Fruit fly (Drosophila melanogaster) whole organism, embryonic: Measurements from ENCODE around the gene mats.

ENCODE experiments used
- Abd-B ChIP-seq: fragments of 200-800 bp; sonication (Bioruptor generic); optimal IDR thresholded peaks from 2 replicates; lab custom pipeline; 2018; ENCODE audit warnings: missing biosample characterization, mild to moderate bottlenecking, missing genetic modification characterization, moderate library complexity
- B-H1 ChIP-seq: fragments of 200-800 bp; sonication (Bioruptor generic); IDR thresholded peaks from 3 replicates; pipeline ENCODE4 v1.3.6; 2022; ENCODE audit warnings: missing biosample characterization, missing genetic modification characterization
- BEAF-32 ChIP-seq: fragments of 200-800 bp; sonication (Bioruptor generic); optimal IDR thresholded peaks from 3 replicates; lab custom pipeline; 2017; ENCODE audit warnings: missing biosample characterization, missing genetic modification characterization, mild to moderate bottlenecking, moderate library complexity, missing genetic modification reagents
- C15 ChIP-seq: fragments of 200-800 bp; sonication (Bioruptor generic); IDR thresholded peaks from 3 replicates; pipeline ENCODE4 v1.3.6; 2022; ENCODE audit warnings: missing biosample characterization, missing genetic modification characterization
- CG10209 ChIP-seq: fragments of 200-800 bp; sonication (Bioruptor generic); optimal IDR thresholded peaks from 3 replicates; lab custom pipeline; 2017; ENCODE audit warnings: missing biosample characterization, mild to moderate bottlenecking, missing genetic modification characterization, missing genetic modification reagents
- CG11696 ChIP-seq: fragments of 200-800 bp; sonication (Bioruptor generic); IDR thresholded peaks from 2 replicates; pipeline ENCODE4 v1.3.6; 2022; ENCODE audit warnings: missing biosample characterization, missing genetic modification characterization
- CG12071 ChIP-seq: fragments of 200-800 bp; sonication (Bioruptor generic); optimal IDR thresholded peaks from 3 replicates; lab custom pipeline; 2018; ENCODE audit warnings: missing biosample characterization, mild to moderate bottlenecking, missing genetic modification characterization
- CG14441 ChIP-seq: fragments of 200-800 bp; sonication (Bioruptor generic); IDR thresholded peaks from 2 replicates; pipeline ENCODE4 v1.3.6; 2022; ENCODE audit warnings: missing biosample characterization, missing genetic modification characterization
- CG15696 ChIP-seq: fragments of 200-800 bp; sonication (Bioruptor generic); optimal IDR thresholded peaks from 2 replicates; lab custom pipeline; 2019; ENCODE audit warnings: missing biosample characterization, mild to moderate bottlenecking, missing genetic modification characterization, moderate library complexity
- CG1602 ChIP-seq: fragments of 200-800 bp; sonication (Bioruptor generic); optimal IDR thresholded peaks from 3 replicates; lab custom pipeline; 2016; ENCODE audit warnings: missing biosample characterization, missing genetic modification characterization
- CG1603 ChIP-seq: fragments of 200-800 bp; sonication (Bioruptor generic); optimal IDR thresholded peaks from 2 replicates; lab custom pipeline; 2019; ENCODE audit warnings: missing biosample characterization, mild to moderate bottlenecking, missing genetic modification characterization, moderate library complexity
- CG17385 ChIP-seq: fragments of 200-800 bp; sonication (Bioruptor generic); optimal IDR thresholded peaks from 3 replicates; lab custom pipeline; 2018; ENCODE audit warnings: missing biosample characterization, mild to moderate bottlenecking, missing genetic modification characterization
- CG18599 ChIP-seq: fragments of 200-800 bp; sonication (Bioruptor generic); optimal IDR thresholded peaks from 3 replicates; lab custom pipeline; 2017; ENCODE audit warnings: missing biosample characterization, missing genetic modification characterization, mild to moderate bottlenecking, moderate library complexity, missing genetic modification reagents
- CG2712 ChIP-seq: fragments of 200-800 bp; optimal IDR thresholded peaks from 3 replicates; lab custom pipeline; 2019; ENCODE audit warnings: missing biosample characterization, mild to moderate bottlenecking, missing genetic modification characterization, moderate library complexity
- CG3065 ChIP-seq: fragments of 200-800 bp; sonication (Bioruptor generic); optimal IDR thresholded peaks from 2 replicates; lab custom pipeline; 2016; ENCODE audit warnings: missing biosample characterization, missing genetic modification characterization
- CG33557 ChIP-seq: fragments of 200-800 bp; sonication (Bioruptor generic); optimal IDR thresholded peaks from 2 replicates; lab custom pipeline; 2019; ENCODE audit warnings: missing biosample characterization, mild to moderate bottlenecking, missing genetic modification characterization, moderate library complexity
- CG34422 ChIP-seq: fragments of 200-800 bp; sonication (Bioruptor generic); IDR thresholded peaks from 3 replicates; pipeline ENCODE4 v1.3.6; 2022; ENCODE audit warnings: missing biosample characterization, missing genetic modification characterization
- CG6254 ChIP-seq: fragments of 200-800 bp; sonication (Bioruptor generic); optimal IDR thresholded peaks from 3 replicates; lab custom pipeline; 2017; ENCODE audit warnings: mild to moderate bottlenecking, missing biosample characterization, missing genetic modification reagents, missing genetic modification characterization
- CG6683 ChIP-seq: fragments of 200-800 bp; sonication (Bioruptor generic); optimal IDR thresholded peaks from 2 replicates; lab custom pipeline; 2017; ENCODE audit warnings: missing biosample characterization, mild to moderate bottlenecking, missing genetic modification characterization, missing genetic modification reagents
- CG7271 ChIP-seq: fragments of 200-800 bp; sonication (Bioruptor generic); optimal IDR thresholded peaks from 2 replicates; lab custom pipeline; 2018; ENCODE audit warnings: missing biosample characterization, mild to moderate bottlenecking, missing genetic modification characterization, moderate library complexity
- CG8089 ChIP-seq: fragments of 200-800 bp; sonication (Bioruptor generic); optimal IDR thresholded peaks from 3 replicates; lab custom pipeline; 2016; ENCODE audit warnings: missing biosample characterization, missing genetic modification characterization
- CG9876 ChIP-seq: fragments of 200-800 bp; sonication (Bioruptor generic); optimal IDR thresholded peaks from 2 replicates; lab custom pipeline; 2016; ENCODE audit warnings: missing biosample characterization, missing genetic modification characterization
- Doc3 ChIP-seq: fragments of 200-800 bp; sonication (Bioruptor generic); IDR thresholded peaks from 3 replicates; pipeline ENCODE4 v1.3.6; 2022; ENCODE audit warnings: missing biosample characterization, missing genetic modification characterization; ENCODE audit not compliant: partially characterized antibody
- Dp ChIP-seq: fragments of 200-800 bp; sonication (Bioruptor generic); optimal IDR thresholded peaks from 2 replicates; lab custom pipeline; 2018; ENCODE audit warnings: missing biosample characterization, mild to moderate bottlenecking, missing genetic modification characterization, moderate library complexity
- Dref ChIP-seq: fragments of 200-800 bp; sonication (Bioruptor generic); IDR thresholded peaks from 2 replicates; pipeline ENCODE4 v1.3.6; 2022; ENCODE audit warnings: missing biosample characterization, missing genetic modification characterization
- Hmr ChIP-seq: fragments of 200-800 bp; sonication (Bioruptor generic); optimal IDR thresholded peaks from 3 replicates; lab custom pipeline; 2017; ENCODE audit warnings: mild to moderate bottlenecking, missing biosample characterization, missing genetic modification reagents, missing genetic modification characterization
- Hr78 ChIP-seq, 2 experiments: fragments of 200-800 bp in 1 of 2; fragments of >200 bp in 1 of 2; sonication (Bioruptor generic) in 1 of 2; optimal IDR thresholded peaks; 2 replicates each; lab custom pipeline; 2017 to 2019; ENCODE audit warnings: missing biosample characterization in 2 of 2, missing genetic modification characterization in 2 of 2, mild to moderate bottlenecking in 1 of 2, moderate library complexity in 1 of 2
- Lpt ChIP-seq: fragments of >200 bp; optimal IDR thresholded peaks from 2 replicates; lab custom pipeline; 2018; ENCODE audit warnings: missing biosample characterization, missing genetic modification characterization
- Mrtf ChIP-seq: fragments of 200-800 bp; sonication (Bioruptor generic); IDR thresholded peaks from 3 replicates; pipeline ENCODE4 v1.3.6; 2022; ENCODE audit warnings: missing biosample characterization, missing genetic modification characterization
- Neu2 ChIP-seq: fragments of 200-800 bp; sonication (Bioruptor generic); optimal IDR thresholded peaks from 3 replicates; lab custom pipeline; 2016; ENCODE audit warnings: missing biosample characterization, missing genetic modification characterization, borderline replicate concordance
- Nf-YB ChIP-seq: fragments of 200-800 bp; sonication (Bioruptor generic); optimal IDR thresholded peaks from 3 replicates; lab custom pipeline; 2019; ENCODE audit warnings: missing biosample characterization, mild to moderate bottlenecking, missing genetic modification characterization, moderate library complexity
- Oli ChIP-seq: fragments of 200-800 bp; sonication (Bioruptor generic); optimal IDR thresholded peaks from 2 replicates; lab custom pipeline; 2018; ENCODE audit warnings: missing biosample characterization, mild to moderate bottlenecking, missing genetic modification characterization, moderate library complexity
- Pdp1 ChIP-seq, 2 experiments: fragments of 200-800 bp; sonication (Bioruptor generic); optimal IDR thresholded peaks; 3 replicates each; lab custom pipeline; 2016; ENCODE audit warnings: missing biosample characterization in 2 of 2, missing genetic modification characterization in 2 of 2, mild to moderate bottlenecking in 1 of 2, moderate library complexity in 1 of 2
- Ravus ChIP-seq: fragments of 200-800 bp; sonication (Bioruptor generic); IDR thresholded peaks from 2 replicates; pipeline ENCODE4 v1.3.6; 2022; ENCODE audit warnings: missing biosample characterization, missing genetic modification characterization
- Sox100B ChIP-seq: fragments of 200-800 bp; sonication (Bioruptor generic); optimal IDR thresholded peaks from 3 replicates; lab custom pipeline; 2018; ENCODE audit warnings: missing biosample characterization, mild to moderate bottlenecking, missing genetic modification characterization
- Tbp ChIP-seq: fragments of >200 bp; optimal IDR thresholded peaks from 2 replicates; lab custom pipeline; 2018; ENCODE audit warnings: missing biosample characterization, missing genetic modification characterization
- bsh ChIP-seq, 2 experiments: fragments of 200-800 bp; sonication (Bioruptor generic); optimal IDR thresholded peaks; 2 replicates each; lab custom pipeline; 2017 to 2018; ENCODE audit warnings: mild to moderate bottlenecking in 2 of 2, missing biosample characterization in 2 of 2, missing genetic modification characterization in 2 of 2, moderate library complexity in 1 of 2
- chif ChIP-seq, 2 experiments: fragments of 200-800 bp; sonication (Bioruptor generic); optimal IDR thresholded peaks; 3 replicates each; lab custom pipeline; 2016; ENCODE audit warnings: missing biosample characterization in 2 of 2, missing genetic modification characterization in 2 of 2
- dysf ChIP-seq: fragments of 200-800 bp; sonication (Bioruptor generic); IDR thresholded peaks from 3 replicates; pipeline ENCODE4 v1.3.6; 2022; ENCODE audit warnings: missing biosample characterization, missing genetic modification characterization
- fd102C ChIP-seq: fragments of 200-800 bp; sonication (Bioruptor generic); optimal IDR thresholded peaks from 2 replicates; lab custom pipeline; 2018; ENCODE audit warnings: missing biosample characterization, mild to moderate bottlenecking, missing genetic modification characterization, moderate library complexity
- her ChIP-seq: fragments of 200-800 bp; sonication (Bioruptor generic); optimal IDR thresholded peaks from 2 replicates; lab custom pipeline; 2016; ENCODE audit warnings: missing biosample characterization, missing genetic modification characterization
- ind ChIP-seq: fragments of 200-800 bp; sonication (Bioruptor generic); optimal IDR thresholded peaks from 3 replicates; lab custom pipeline; 2016; ENCODE audit warnings: missing biosample characterization, missing genetic modification characterization
- lab ChIP-seq: fragments of 200-800 bp; sonication (Bioruptor generic); optimal IDR thresholded peaks from 3 replicates; lab custom pipeline; 2017; ENCODE audit warnings: missing biosample characterization, missing genetic modification characterization, mild to moderate bottlenecking, moderate library complexity, missing genetic modification reagents
- lmd ChIP-seq: fragments of 200-800 bp; sonication (Bioruptor generic); IDR thresholded peaks from 2 replicates; pipeline ENCODE4 v1.3.6; 2022; ENCODE audit warnings: missing biosample characterization, missing genetic modification characterization
- lola ChIP-seq, 3 experiments: fragments of >200 bp in 2 of 3; fragments of 200-800 bp in 1 of 3; sonication (Bioruptor generic) in 1 of 3; optimal IDR thresholded peaks; 2 replicates each; lab custom pipeline; 2017 to 2019; ENCODE audit warnings: missing biosample characterization in 3 of 3, missing genetic modification characterization in 3 of 3, mild to moderate bottlenecking in 1 of 3, moderate library complexity in 1 of 3
- pho ChIP-seq: fragments of 200-800 bp; sonication (Bioruptor generic); optimal IDR thresholded peaks from 2 replicates; lab custom pipeline; 2016; ENCODE audit warnings: missing biosample characterization, missing genetic modification characterization
- sug ChIP-seq: fragments of 200-800 bp; optimal IDR thresholded peaks from 2 replicates; lab custom pipeline; 2019; ENCODE audit warnings: missing biosample characterization, mild to moderate bottlenecking, missing genetic modification characterization, moderate library complexity
- tap ChIP-seq: fragments of 200-800 bp; optimal IDR thresholded peaks from 3 replicates; lab custom pipeline; 2019; ENCODE audit warnings: missing biosample characterization, mild to moderate bottlenecking, missing genetic modification characterization, moderate library complexity
- wdn ChIP-seq: fragments of 200-800 bp; sonication (Bioruptor generic); IDR thresholded peaks from 2 replicates; pipeline ENCODE4 v1.3.6; 2022; ENCODE audit warnings: missing biosample characterization, missing genetic modification characterization
- zfh1 ChIP-seq: fragments of 200-800 bp; sonication (Bioruptor generic); IDR thresholded peaks from 3 replicates; pipeline ENCODE4 v1.3.6; 2022; ENCODE audit warnings: missing biosample characterization, missing genetic modification characterization

mats gene

dm6 chr3R:22420911-22421310, at the start of gene mats, which contains the start of gene Nop56 (continued):
- TF ChIP-seq Hmr (GFP tag; lab: Kevin White, UChicago): no peak
- no peak for TF ChIP-seq pho (GFP tag; lab: Kevin White, UChicago)
- no peak for TF ChIP-seq CG3065 (GFP tag; lab: Kevin White, UChicago)
- TF ChIP-seq CG14441: no peak
- TF ChIP-seq Dp: peak; percentile 31
- no peak for TF ChIP-seq Abd-B (GFP tag; lab: Kevin White, UChicago)
- TF ChIP-seq CG6683 (GFP tag; lab: Kevin White, UChicago): no peak
- no peak for TF ChIP-seq dysf (GFP tag; lab: Robert Waterston, UW)
- peak; percentile 33 for TF ChIP-seq sug (tag; lab: Kevin White, UChicago)
- TF ChIP-seq CG1603 (tag; lab: Kevin White, UChicago): peak; percentile 74
- TF ChIP-seq Pdp1 (GFP tag; optimal IDR thresholded peaks at IDR 0.05; lab: Kevin White, UChicago): peak in 1 of 2 experiments; percentile 55
- no peak for TF ChIP-seq tap (tag; lab: Kevin White, UChicago)
- TF ChIP-seq bsh (GFP tag; optimal IDR thresholded peaks at IDR 0.05; lab: Kevin White, UChicago): no peak
- TF ChIP-seq CG33557 (GFP tag; lab: Kevin White, UChicago): no peak
- no peak for TF ChIP-seq CG15696 (tag; lab: Kevin White, UChicago)
- no peak for TF ChIP-seq Oli
- no peak for TF ChIP-seq CG6254 (GFP tag; lab: Kevin White, UChicago)
- TF ChIP-seq lab: no peak
- peak; percentile 48 for TF ChIP-seq BEAF-32
- TF ChIP-seq Nf-YB (GFP tag; lab: Kevin White, UChicago): peak; percentile 4
- peak; percentile 41; the same call in 1 of the 3 replicates for TF ChIP-seq Doc3 (GFP tag; lab: Robert Waterston, UW)
- TF ChIP-seq Mrtf (GFP tag; lab: Robert Waterston, UW): no peak
- TF ChIP-seq CG9876 (GFP tag; lab: Kevin White, UChicago): no peak
- TF ChIP-seq lola (GFP tag; optimal IDR thresholded peaks at IDR 0.05; lab: Kevin White, UChicago): no peak
- TF ChIP-seq CG34422 (GFP tag; lab: Robert Waterston, UW): peak; percentile 81; the same call in 2 of the 3 replicates
- TF ChIP-seq C15 (GFP tag; lab: Robert Waterston, UW): no peak
- no peak for TF ChIP-seq Sox100B (GFP tag; lab: Kevin White, UChicago)
- no peak for TF ChIP-seq Neu2
- TF ChIP-seq B-H1 (GFP tag; lab: Robert Waterston, UW): no peak
- no peak for TF ChIP-seq CG7271 (tag; lab: Kevin White, UChicago)
- TF ChIP-seq Tbp: peak; percentile 40
- no peak for TF ChIP-seq Lpt
- no peak for TF ChIP-seq fd102C (GFP tag; lab: Kevin White, UChicago)
- TF ChIP-seq Ravus (GFP tag; lab: Robert Waterston, UW): no peak
- peak; percentile 37 for TF ChIP-seq Dref (GFP tag; lab: Robert Waterston, UW)
- no peak for TF ChIP-seq zfh1 (GFP tag; lab: Robert Waterston, UW)
- peak; percentile 45 for TF ChIP-seq CG2712 (tag; lab: Kevin White, UChicago)
- TF ChIP-seq lmd (GFP tag; lab: Robert Waterston, UW): no peak
- TF ChIP-seq ind (GFP tag; lab: Kevin White, UChicago): no peak
- no peak for TF ChIP-seq CG8089
- no peak for TF ChIP-seq CG10209 (GFP tag; lab: Kevin White, UChicago)
- no peak for TF ChIP-seq her
- no peak for TF ChIP-seq wdn (GFP tag; lab: Robert Waterston, UW)
- TF ChIP-seq CG18599: no peak
- no peak for TF ChIP-seq chif (GFP tag; optimal IDR thresholded peaks at IDR 0.05; lab: Kevin White, UChicago)
- no peak for TF ChIP-seq CG1602 (GFP tag; lab: Kevin White, UChicago)
- no peak for TF ChIP-seq CG11696 (GFP tag; lab: Robert Waterston, UW)
- no peak for TF ChIP-seq CG12071 (GFP tag; lab: Kevin White, UChicago)
- TF ChIP-seq Hr78 (GFP tag; optimal IDR thresholded peaks at IDR 0.05; lab: Kevin White, UChicago): no peak
- TF ChIP-seq CG17385 (GFP tag; lab: Kevin White, UChicago): peak; percentile 2
